Fruit fly (Drosophila melanogaster): ENCODE measurements around the gene E2f1.
A peak's percentile ranks its signal among the peaks of the same experiment; 100 is the strongest.

- TF ChIP-seq OdsH (GFP tag; optimal IDR thresholded peaks at IDR 0.05), result no peak
- no peak for TF ChIP-seq lola (GFP tag; optimal IDR thresholded peaks at IDR 0.05)
- TF ChIP-seq jim (GFP tag; optimal IDR thresholded peaks at IDR 0.05), result no peak
- TF ChIP-seq Hnf4 (GFP tag; optimal IDR thresholded peaks at IDR 0.05), result no peak
- TF ChIP-seq Myc (optimal IDR thresholded peaks at IDR 0.05), result no peak
- TF ChIP-seq psq (GFP tag; optimal IDR thresholded peaks at IDR 0.05), result peak; percentile 74
- no peak for TF ChIP-seq tai (GFP tag; optimal IDR thresholded peaks at IDR 0.05)
- TF ChIP-seq Hr78 (GFP tag; optimal IDR thresholded peaks at IDR 0.05), result no peak
- no peak for TF ChIP-seq Jra (GFP tag; optimal IDR thresholded peaks at IDR 0.05)
- no peak for TF ChIP-seq Dfd (GFP tag; optimal IDR thresholded peaks at IDR 0.05)
- no peak for TF ChIP-seq Abd-B (GFP tag; optimal IDR thresholded peaks at IDR 0.05)
Observed at dm6 chr3R:21583603-21584218, 77.0 kb downstream of the E2f1 start.

Data from whole organism, wandering third instar larva.